Fruit fly (Drosophila melanogaster) whole organism, embryonic: ENCODE measurements around the gene CheB98a.
"Not testable (repeated sequence)": the region's sequence is repeated elsewhere in the genome, so short reads cannot be mapped to it uniquely, and the experiment has no call there.

Experiments used
- Adf1 ChIP-seq: fragments of 200-800 bp; sonication (Bioruptor generic); IDR thresholded peaks from 2 replicates; pipeline ENCODE4 v1.3.6; 2022; ENCODE audit warnings: missing biosample characterization, missing genetic modification characterization
- Awh ChIP-seq: fragments of 200-800 bp; sonication (Bioruptor generic); IDR thresholded peaks from 2 replicates; pipeline ENCODE4, ENCODE4 v1.3.6; 2022; ENCODE audit warnings: missing biosample characterization, missing genetic modification characterization
- BEAF-32 ChIP-seq: fragments of 200-800 bp; sonication (Bioruptor generic); optimal IDR thresholded peaks from 3 replicates; lab custom pipeline; 2017; ENCODE audit warnings: missing biosample characterization, missing genetic modification characterization, mild to moderate bottlenecking, moderate library complexity, missing genetic modification reagents
- CG12071 ChIP-seq: fragments of 200-800 bp; sonication (Bioruptor generic); optimal IDR thresholded peaks from 3 replicates; lab custom pipeline; 2018; ENCODE audit warnings: missing biosample characterization, mild to moderate bottlenecking, missing genetic modification characterization
- CG12744 ChIP-seq: fragments of 200-800 bp; sonication (Bioruptor generic); optimal IDR thresholded peaks from 2 replicates; lab custom pipeline; 2016; ENCODE audit warnings: missing biosample characterization, missing genetic modification characterization
- CG13894 ChIP-seq: fragments of 200-800 bp; sonication (Bioruptor generic); optimal IDR thresholded peaks from 3 replicates; lab custom pipeline; 2018; ENCODE audit warnings: missing biosample characterization, mild to moderate bottlenecking, missing genetic modification characterization, moderate library complexity
- CG15601 ChIP-seq: fragments of 200-800 bp; sonication (Bioruptor generic); optimal IDR thresholded peaks from 3 replicates; lab custom pipeline; 2019; ENCODE audit warnings: missing biosample characterization, mild to moderate bottlenecking, missing genetic modification characterization, moderate library complexity
- CG31365 ChIP-seq: fragments of 200-800 bp; sonication (Bioruptor generic); optimal IDR thresholded peaks from 2 replicates; lab custom pipeline; 2018; ENCODE audit warnings: missing biosample characterization, mild to moderate bottlenecking, missing genetic modification characterization
- CG31388 ChIP-seq: fragments of 200-800 bp; sonication (Bioruptor generic); optimal IDR thresholded peaks from 2 replicates; lab custom pipeline; 2016; ENCODE audit warnings: missing biosample characterization, missing genetic modification characterization
- CG4707 ChIP-seq: fragments of 200-800 bp; sonication (Bioruptor generic); optimal IDR thresholded peaks from 2 replicates; lab custom pipeline; 2018; ENCODE audit warnings: missing biosample characterization, mild to moderate bottlenecking, missing genetic modification characterization, moderate library complexity
- CG4854 ChIP-seq: fragments of 200-800 bp; sonication (Bioruptor generic); optimal IDR thresholded peaks from 2 replicates; lab custom pipeline; 2016; ENCODE audit warnings: missing biosample characterization, missing genetic modification characterization, inconsistent platforms
- CG6689 ChIP-seq: fragments of 200-800 bp; sonication (Bioruptor generic); IDR thresholded peaks from 2 replicates; pipeline ENCODE4 v1.3.6; 2022; ENCODE audit warnings: missing biosample characterization, missing genetic modification characterization
- CG6854 ChIP-seq: fragments of 200-800 bp; sonication (Bioruptor generic); optimal IDR thresholded peaks from 3 replicates; lab custom pipeline; 2017; ENCODE audit warnings: missing biosample characterization, mild to moderate bottlenecking, missing genetic modification characterization
- CG7963 ChIP-seq: fragments of 200-800 bp; sonication (Bioruptor generic); IDR thresholded peaks from 3 replicates; pipeline ENCODE4 v1.3.6; 2022; ENCODE audit warnings: missing biosample characterization, missing genetic modification characterization; ENCODE audit not compliant: partially characterized antibody
- CG8089 ChIP-seq: fragments of 200-800 bp; sonication (Bioruptor generic); optimal IDR thresholded peaks from 3 replicates; lab custom pipeline; 2016; ENCODE audit warnings: missing biosample characterization, missing genetic modification characterization
- CG8359 ChIP-seq: fragments of 200-800 bp; sonication (Bioruptor generic); optimal IDR thresholded peaks from 2 replicates; lab custom pipeline; 2017; ENCODE audit warnings: missing biosample characterization, mild to moderate bottlenecking, missing genetic modification characterization, borderline replicate concordance
- CG9727 ChIP-seq: fragments of 200-800 bp; sonication (Bioruptor generic); optimal IDR thresholded peaks from 3 replicates; lab custom pipeline; 2017; ENCODE audit warnings: missing biosample characterization, mild to moderate bottlenecking, missing genetic modification characterization
- CoRest ChIP-seq: fragments of 200-800 bp; sonication (Bioruptor generic); optimal IDR thresholded peaks from 3 replicates; lab custom pipeline; 2018; ENCODE audit warnings: missing biosample characterization, mild to moderate bottlenecking, missing genetic modification characterization, moderate library complexity
- Eip74EF ChIP-seq, 2 experiments: fragments of 200-800 bp in 1 of 2; fragments of >200 bp in 1 of 2; sonication (Bioruptor generic) in 1 of 2; optimal IDR thresholded peaks; 2 replicates each; lab custom pipeline; 2017 to 2019; ENCODE audit warnings: missing biosample characterization in 2 of 2, missing genetic modification characterization in 2 of 2, mild to moderate bottlenecking in 1 of 2, moderate library complexity in 1 of 2
- Ets65A ChIP-seq: fragments of 200-800 bp; sonication (Bioruptor generic); peaks from one replicate; lab custom pipeline; 2016; ENCODE audit warnings: missing biosample characterization, missing genetic modification characterization
- H15 ChIP-seq: fragments of 200-800 bp; sonication (Bioruptor generic); IDR thresholded peaks from 3 replicates; pipeline ENCODE4 v1.3.6; 2022; ENCODE audit warnings: missing biosample characterization, missing genetic modification characterization
- Lpt ChIP-seq: fragments of >200 bp; optimal IDR thresholded peaks from 2 replicates; lab custom pipeline; 2018; ENCODE audit warnings: missing biosample characterization, missing genetic modification characterization
- Ptx1 ChIP-seq: fragments of 200-800 bp; sonication (Bioruptor generic); IDR thresholded peaks from 2 replicates; pipeline ENCODE4 v1.3.6; 2022; ENCODE audit warnings: missing biosample characterization, missing genetic modification characterization
- Taf1 ChIP-seq: fragments of 200-800 bp; sonication (Bioruptor generic); IDR thresholded peaks from 2 replicates; pipeline ENCODE4 v1.3.6; 2022; ENCODE audit warnings: missing biosample characterization, missing genetic modification characterization
- abd-A ChIP-seq: fragments of 200-800 bp; sonication (Bioruptor generic); optimal IDR thresholded peaks from 3 replicates; lab custom pipeline; 2019; ENCODE audit warnings: missing biosample characterization, mild to moderate bottlenecking, missing genetic modification characterization, moderate library complexity
- al ChIP-seq: fragments of 200-800 bp; sonication (Bioruptor generic); IDR thresholded peaks from 2 replicates; pipeline ENCODE4 v1.3.6; 2022; ENCODE audit warnings: missing biosample characterization, missing genetic modification characterization
- az2 ChIP-seq: fragments of 200-800 bp; sonication (Bioruptor generic); optimal IDR thresholded peaks from 3 replicates; lab custom pipeline; 2016; ENCODE audit warnings: missing biosample characterization, missing genetic modification characterization
- chm ChIP-seq: fragments of 200-800 bp; sonication (Bioruptor generic); IDR thresholded peaks from 2 replicates; pipeline ENCODE4 v1.3.6; 2022; ENCODE audit warnings: missing biosample characterization, missing genetic modification characterization
- chn ChIP-seq: fragments of 200-800 bp; sonication (Bioruptor generic); optimal IDR thresholded peaks from 2 replicates; lab custom pipeline; 2016; ENCODE audit warnings: missing biosample characterization, missing genetic modification characterization
- gro ChIP-seq: fragments of 200-800 bp; sonication (Bioruptor generic); optimal IDR thresholded peaks from 2 replicates; lab custom pipeline; 2016; ENCODE audit warnings: missing biosample characterization, missing genetic modification characterization
- klu ChIP-seq: fragments of 200-800 bp; sonication (Bioruptor generic); IDR thresholded peaks from 2 replicates; pipeline ENCODE4 v1.3.6; 2022; ENCODE audit warnings: missing biosample characterization, missing genetic modification characterization
- lbe ChIP-seq: fragments of 200-800 bp; sonication (Bioruptor generic); optimal IDR thresholded peaks from 2 replicates; lab custom pipeline; 2016; ENCODE audit warnings: missing biosample characterization, mild to moderate bottlenecking, missing genetic modification characterization
- mirr ChIP-seq: fragments of 200-800 bp; sonication (Bioruptor generic); optimal IDR thresholded peaks from 3 replicates; lab custom pipeline; 2018; ENCODE audit warnings: missing biosample characterization, mild to moderate bottlenecking, missing genetic modification characterization
- nerfin-1 ChIP-seq: fragments of 200-800 bp; sonication (Bioruptor generic); optimal IDR thresholded peaks from 3 replicates; lab custom pipeline; 2019; ENCODE audit warnings: missing biosample characterization, mild to moderate bottlenecking, missing genetic modification characterization, moderate library complexity
- pfk ChIP-seq: fragments of 200-800 bp; sonication (Bioruptor generic); optimal IDR thresholded peaks from 2 replicates; lab custom pipeline; 2018; ENCODE audit warnings: missing biosample characterization, mild to moderate bottlenecking, missing genetic modification characterization, moderate library complexity
- slp2 ChIP-seq: fragments of 200-800 bp; sonication (Bioruptor generic); optimal IDR thresholded peaks from 2 replicates; lab custom pipeline; 2016; ENCODE audit warnings: missing biosample characterization, missing genetic modification characterization
- sob ChIP-seq: fragments of 200-800 bp; sonication (Bioruptor generic); IDR thresholded peaks from 2 replicates; pipeline ENCODE4 v1.3.6; 2022; ENCODE audit warnings: missing biosample characterization, missing genetic modification characterization

Gene CheB98a

dm6 chr3R:28806402-28806801 lies at the start of gene CheB98a:
Gene CheB98a (plus strand): TSS chr3R:28806702.
- no peak for TF ChIP-seq CG7963 (GFP tag; lab: Robert Waterston, UW)
- TF ChIP-seq CG12744: no peak
- no peak for TF ChIP-seq gro (GFP tag; lab: Kevin White, UChicago)
- TF ChIP-seq Awh (GFP tag; lab: Robert Waterston, UW): no peak
- no peak for TF ChIP-seq CG13894 (tag; lab: Kevin White, UChicago)
- TF ChIP-seq CG4854 (GFP tag; lab: Kevin White, UChicago): no peak
- no peak for TF ChIP-seq chm (GFP tag; lab: Robert Waterston, UW)
- TF ChIP-seq abd-A (tag; lab: Kevin White, UChicago): no peak
- TF ChIP-seq lbe (GFP tag; lab: Kevin White, UChicago): no peak
- TF ChIP-seq az2: no peak
- TF ChIP-seq H15 (GFP tag; lab: Robert Waterston, UW): no peak
- TF ChIP-seq CG31365 (tag; lab: Kevin White, UChicago): no peak
- TF ChIP-seq CG6854 (GFP tag; lab: Kevin White, UChicago): no peak

dm6 chr3R:28756879-28757278 lies 49.6 kb upstream of the CheB98a start, which contains the start of gene CG9997:
Gene CG9997 (minus strand): TSS chr3R:28756979.
- no peak for TF ChIP-seq CG4707
- TF ChIP-seq nerfin-1 (tag; lab: Kevin White, UChicago): no peak
- no peak for TF ChIP-seq Taf1 (GFP tag; lab: Robert Waterston, UW)
- TF ChIP-seq BEAF-32: no peak
- no peak for TF ChIP-seq CG12071 (GFP tag; lab: Kevin White, UChicago)
- TF ChIP-seq CG15601 (tag; lab: Kevin White, UChicago): no peak
- no peak for TF ChIP-seq klu (GFP tag; lab: Robert Waterston, UW)

- not testable (repeated sequence) for TF ChIP-seq CG9727 (GFP tag; lab: Kevin White, UChicago); slp2 (GFP tag; lab: Kevin White, UChicago); Eip74EF (GFP tag; optimal IDR thresholded peaks at IDR 0.05; lab: Kevin White, UChicago)
- TF ChIP-seq, all 482 proteins: peak for 0; not testable (repeated sequence) for 482
These were observed 48.4 kb upstream of the CheB98a start, which contains the start of gene aqrs for dm6 chr3R:28758134-28758533. Gene aqrs (minus strand): TSS chr3R:28758234.

dm6 chr3R:28775703-28776102 lies 30.8 kb upstream of the CheB98a start:
- TF ChIP-seq Ptx1 (no peak), sob (no peak), chn (GFP tag; lab: Kevin White, UChicago) (no peak), Lpt (GFP tag; lab: Kevin White, UChicago) (no peak), CG8089 (GFP tag; lab: Kevin White, UChicago) (no peak), Ets65A (GFP tag; lab: Kevin White, UChicago) (peak; percentile 80), Adf1 (no peak), CG31388 (GFP tag; lab: Kevin White, UChicago) (no peak), Eip74EF (GFP tag; optimal IDR thresholded peaks at IDR 0.05; lab: Kevin White, UChicago) (no peak), CoRest (tag; lab: Kevin White, UChicago) (no peak), al (GFP tag; lab: Robert Waterston, UW) (0 out of 2 replicates have a peak, but pooled peaks have one; percentile 20), mirr (no peak), pfk (no peak), CG8359 (GFP tag; lab: Kevin White, UChicago) (no peak), CG6689 (GFP tag; lab: Robert Waterston, UW) (no peak)
